Worm (Caenorhabditis elegans) whole organism, young adult: ENCODE results near the gene F25F2.1.

ENCODE experiments used
- F23B12.7 ChIP-seq: sonication (generic microtip); optimal IDR thresholded peaks from 2 replicates; lab custom pipeline; 2017; ENCODE audit warnings: missing genetic modification characterization, mild to moderate bottlenecking, missing compliant biosample characterization, antibody characterized with exemption, moderate library complexity; ENCODE audit not compliant: insufficient read depth
- F52B5.7 ChIP-seq: sonication (generic microtip); optimal IDR thresholded peaks from 2 replicates; lab custom pipeline; 2016; ENCODE audit warnings: mild to moderate bottlenecking, missing genetic modification characterization, missing compliant biosample characterization
- Y53G8AR.9 ChIP-seq: fragments of 200-800 bp; sonication (Bioruptor generic); conservative IDR thresholded peaks from 2 replicates; pipeline ENCODE4 v1.3.6; 2022; ENCODE audit warnings: missing genetic modification reagents, missing genetic modification characterization, missing compliant biosample characterization
- Y56A3A.18 ChIP-seq: fragments of 200-800 bp; sonication (Bioruptor generic); IDR thresholded peaks from 2 replicates; pipeline ENCODE4 v1.3.6; 2022; ENCODE audit warnings: missing genetic modification reagents, missing genetic modification characterization, missing compliant biosample characterization
- Y79H2A.3 ChIP-seq: fragments of 200-800 bp; sonication (Bioruptor generic); conservative IDR thresholded peaks from 2 replicates; pipeline ENCODE4 v1.3.6; 2022; ENCODE audit warnings: missing genetic modification reagents, missing genetic modification characterization, missing compliant biosample characterization
- ZK185.1 ChIP-seq: sonication (generic microtip); optimal IDR thresholded peaks from 2 replicates; lab custom pipeline; 2016; ENCODE audit warnings: mild to moderate bottlenecking, missing genetic modification characterization, missing compliant biosample characterization; ENCODE audit not compliant: poor library complexity, severe bottlenecking
- ama-1 ChIP-seq, 3 experiments: fragments of 150-350 bp in 1 of 3; sonication (generic microtip) in 2 of 3; optimal IDR thresholded peaks; 2 replicates each; lab custom pipeline; 2014 to 2018; ENCODE audit warnings: missing biosample characterization in 2 of 3, missing genetic modification characterization in 2 of 3, missing genetic modification reagents in 2 of 3
- atf-7 ChIP-seq: sonication (generic microtip); optimal IDR thresholded peaks from 2 replicates; lab custom pipeline; 2017; ENCODE audit warnings: mild to moderate bottlenecking, missing genetic modification characterization, missing compliant biosample characterization
- attf-5 ChIP-seq: fragments of 200-800 bp; sonication (Bioruptor generic); optimal IDR thresholded peaks from 2 replicates; lab custom pipeline; 2018; ENCODE audit warnings: mild to moderate bottlenecking, missing genetic modification characterization, missing compliant biosample characterization
- bed-2 ChIP-seq: fragments of 200-800 bp; sonication (Bioruptor generic); IDR thresholded peaks from 2 replicates; pipeline ENCODE4 v1.3.6; 2022; ENCODE audit warnings: missing genetic modification reagents, missing genetic modification characterization, missing compliant biosample characterization
- ceh-27 ChIP-seq: fragments of 200-800 bp; sonication (Bioruptor generic); optimal IDR thresholded peaks from 2 replicates; lab custom pipeline; 2018; ENCODE audit warnings: mild to moderate bottlenecking, missing genetic modification characterization, moderate library complexity, missing compliant biosample characterization
- ceh-58 ChIP-seq: fragments of 200-800 bp; sonication (Bioruptor generic); IDR thresholded peaks from 2 replicates; pipeline ENCODE4 v1.3.6; 2022; ENCODE audit warnings: missing genetic modification characterization, missing compliant biosample characterization
- ceh-91 ChIP-seq: fragments of 200-800 bp; sonication (Bioruptor generic); IDR thresholded peaks from 2 replicates; pipeline ENCODE4 v1.3.6; 2022; ENCODE audit warnings: missing genetic modification reagents, missing genetic modification characterization, missing compliant biosample characterization
- die-1 ChIP-seq: sonication (generic microtip); optimal IDR thresholded peaks from 2 replicates; lab custom pipeline; 2016; ENCODE audit warnings: missing genotype, mild to moderate bottlenecking, missing genetic modification characterization, missing compliant biosample characterization
- dox-1 ChIP-seq: fragments of 200-800 bp; sonication (Bioruptor generic); IDR thresholded peaks from 2 replicates; pipeline ENCODE4 v1.3.6; 2022; ENCODE audit warnings: missing genetic modification reagents, missing genetic modification characterization, missing compliant biosample characterization
- dpff-1 ChIP-seq: sonication (generic microtip); optimal IDR thresholded peaks from 2 replicates; lab custom pipeline; 2017; ENCODE audit warnings: mild to moderate bottlenecking, missing genetic modification characterization, missing compliant biosample characterization
- egrh-3 ChIP-seq: fragments of 200-800 bp; sonication (Bioruptor generic); IDR thresholded peaks from 2 replicates; pipeline ENCODE4 v1.3.6; 2022; ENCODE audit warnings: missing genetic modification reagents, missing genetic modification characterization, missing compliant biosample characterization
- ekl-4 ChIP-seq: fragments of 200-800 bp; sonication (Bioruptor generic); IDR thresholded peaks from 2 replicates; pipeline ENCODE4 v1.3.6; 2022; ENCODE audit warnings: missing genetic modification reagents, missing genetic modification characterization, missing compliant biosample characterization
- him-1 ChIP-seq: sonication (generic microtip); optimal IDR thresholded peaks from 2 replicates; lab custom pipeline; 2016; ENCODE audit warnings: missing genotype, missing genetic modification reagents, missing genetic modification characterization, missing compliant biosample characterization
- hrde-1 ChIP-seq: sonication (generic microtip); optimal IDR thresholded peaks from 2 replicates; lab custom pipeline; 2016; ENCODE audit warnings: missing genetic modification characterization, mild to moderate bottlenecking, missing compliant biosample characterization, moderate library complexity, missing genotype, missing genetic modification reagents, borderline replicate concordance
- lag-1 ChIP-seq: fragments of 200-800 bp; sonication (Bioruptor generic); IDR thresholded peaks from 2 replicates; pipeline ENCODE4 v1.3.6; 2022; ENCODE audit warnings: missing genetic modification reagents, missing genetic modification characterization, missing compliant biosample characterization
- let-607 ChIP-seq, 2 experiments: fragments of 200-800 bp in 1 of 2; sonication (Bioruptor generic) in 1 of 2; sonication (generic microtip) in 1 of 2; optimal IDR thresholded peaks; 2 replicates each; lab custom pipeline; 2016 to 2018; ENCODE audit warnings: mild to moderate bottlenecking in 2 of 2, missing compliant biosample characterization in 2 of 2, missing genetic modification characterization in 2 of 2, moderate library complexity in 2 of 2, missing genotype in 1 of 2
- lin-26 ChIP-seq: fragments of 200-800 bp; sonication (Bioruptor generic); IDR thresholded peaks from 2 replicates; pipeline ENCODE4 v1.3.6; 2022; ENCODE audit warnings: missing genetic modification reagents, missing genetic modification characterization, missing compliant biosample characterization
- lin-40 ChIP-seq: sonication (generic microtip); optimal IDR thresholded peaks from 2 replicates; lab custom pipeline; 2016; ENCODE audit warnings: missing genetic modification characterization, mild to moderate bottlenecking, missing compliant biosample characterization, missing genotype, missing genetic modification reagents
- madf-10 ChIP-seq: sonication (generic microtip); optimal IDR thresholded peaks from 2 replicates; lab custom pipeline; 2016; ENCODE audit warnings: mild to moderate bottlenecking, missing genetic modification characterization, missing compliant biosample characterization
- madf-6 ChIP-seq: fragments of 200-800 bp; sonication (Bioruptor generic); IDR thresholded peaks from 2 replicates; pipeline ENCODE4 v1.3.6; 2022; ENCODE audit warnings: missing genetic modification reagents, missing genetic modification characterization, missing compliant biosample characterization
- mcd-1 ChIP-seq: fragments of 200-800 bp; sonication (Bioruptor generic); IDR thresholded peaks from 2 replicates; pipeline ENCODE4 v1.3.6; 2022; ENCODE audit warnings: missing genetic modification reagents, missing genetic modification characterization, missing compliant biosample characterization
- nfya-1 ChIP-seq: sonication (generic microtip); optimal IDR thresholded peaks from 2 replicates; lab custom pipeline; 2017; ENCODE audit warnings: antibody characterized with exemption, missing compliant biosample characterization, missing genetic modification characterization, borderline replicate concordance; ENCODE audit not compliant: insufficient read depth
- nfyb-1 ChIP-seq: fragments of 200-800 bp; sonication (Bioruptor generic); IDR thresholded peaks from 2 replicates; pipeline ENCODE4 v1.3.6; 2022; ENCODE audit warnings: missing genetic modification reagents, missing genetic modification characterization, missing compliant biosample characterization
- nhr-80 ChIP-seq: sonication (generic microtip); optimal IDR thresholded peaks from 2 replicates; lab custom pipeline; 2016; ENCODE audit warnings: missing genetic modification characterization, missing compliant biosample characterization
- nhr-90 ChIP-seq: sonication (generic microtip); optimal IDR thresholded peaks from 2 replicates; lab custom pipeline; 2016; ENCODE audit warnings: missing genotype, mild to moderate bottlenecking, missing genetic modification characterization, missing compliant biosample characterization
- pbrm-1 ChIP-seq: fragments of 200-800 bp; sonication (Bioruptor generic); IDR thresholded peaks from 2 replicates; pipeline ENCODE4 v1.3.6; 2022; ENCODE audit warnings: missing genetic modification reagents, missing genetic modification characterization, missing compliant biosample characterization
- rec-8 ChIP-seq, 2 experiments: sonication (generic microtip); optimal IDR thresholded peaks; 2 replicates each; lab custom pipeline; 2016; ENCODE audit warnings: mild to moderate bottlenecking in 2 of 2, missing genetic modification characterization in 2 of 2, missing genetic modification reagents in 2 of 2, missing genotype in 2 of 2, missing biosample characterization in 1 of 2, missing compliant biosample characterization in 1 of 2, moderate library complexity in 1 of 2
- repo-1 ChIP-seq: sonication (generic microtip); optimal IDR thresholded peaks from 2 replicates; lab custom pipeline; 2017; ENCODE audit warnings: mild to moderate bottlenecking, missing genetic modification characterization, missing compliant biosample characterization
- snpc-4 ChIP-seq, 5 experiments: fragments of 150-350 bp in 1 of 5; sonication (generic microtip) in 4 of 5; optimal IDR thresholded peaks; 2 replicates each; lab custom pipeline; 2014 to 2018; ENCODE audit warnings: missing genetic modification characterization in 5 of 5, missing biosample characterization in 3 of 5, antibody characterized with exemption in 2 of 5, mild to moderate bottlenecking in 2 of 5, missing compliant biosample characterization in 2 of 5, missing genotype in 2 of 5, moderate library complexity in 2 of 5, missing genetic modification reagents in 1 of 5
- tlf-1 ChIP-seq: fragments of 200-800 bp; sonication (Bioruptor generic); optimal IDR thresholded peaks from 2 replicates; lab custom pipeline; 2018; ENCODE audit warnings: mild to moderate bottlenecking, missing genetic modification characterization, missing compliant biosample characterization
- zfh-2 ChIP-seq: fragments of 200-800 bp; sonication (Bioruptor generic); conservative IDR thresholded peaks from 2 replicates; pipeline ENCODE4 v1.3.6; 2022; ENCODE audit warnings: missing genetic modification reagents, missing genetic modification characterization, missing compliant biosample characterization
- ztf-22 ChIP-seq: fragments of 200-800 bp; sonication (Bioruptor generic); optimal IDR thresholded peaks from 2 replicates; lab custom pipeline; 2018; ENCODE audit warnings: mild to moderate bottlenecking, missing genetic modification characterization, moderate library complexity, missing compliant biosample characterization
- ztf-3 ChIP-seq: fragments of 200-800 bp; sonication (Bioruptor generic); optimal IDR thresholded peaks from 2 replicates; lab custom pipeline; 2018; ENCODE audit warnings: mild to moderate bottlenecking, missing genetic modification characterization, missing compliant biosample characterization
- ztf-6 ChIP-seq: fragments of 200-800 bp; sonication (Bioruptor generic); IDR thresholded peaks from 2 replicates; pipeline ENCODE4 v1.3.6; 2022; ENCODE audit warnings: missing genetic modification reagents, missing genetic modification characterization, missing compliant biosample characterization

Gene F25F2.1

ce11 chrIII:4551963-4552362 lies 43.3 kb downstream of the F25F2.1 start (continued):
- peak; percentile 43 for TF ChIP-seq madf-10 (tag; lab: Kevin White, UChicago)
- no peak for TF ChIP-seq ceh-91 (GFP tag; lab: Robert Waterston, UW)
- peak; percentile 6 for TF ChIP-seq die-1 (tag; lab: Kevin White, UChicago)
- TF ChIP-seq dox-1 (GFP tag; lab: Robert Waterston, UW): peak; percentile 87
- TF ChIP-seq nfya-1 (tag; lab: Kevin White, UChicago): no peak
- TF ChIP-seq attf-5 (GFP tag; lab: Kevin White, UChicago): peak; percentile 90
- TF ChIP-seq nhr-90: peak; percentile 45
- TF ChIP-seq zfh-2: peak; percentile 98
- TF ChIP-seq mcd-1 (GFP tag; lab: Robert Waterston, UW): peak; percentile 65
- peak; percentile 2 to 30 for TF ChIP-seq let-607 (tag; optimal IDR thresholded peaks at IDR 0.05; lab: Kevin White, UChicago)
- peak; percentile 88 for TF ChIP-seq ceh-27
- 0 out of 2 replicates have a peak, but pooled peaks have one; percentile 18 for TF ChIP-seq pbrm-1
- no peak for TF ChIP-seq snpc-4 (GFP tag; optimal IDR thresholded peaks at IDR 0.05; lab: Kevin White, UChicago)
- peak in 3 of 4 experiments; percentile 12 to 55 (median 45) for TF ChIP-seq snpc-4 (tag; optimal IDR thresholded peaks at IDR 0.05; lab: Kevin White, UChicago)
- peak; percentile 47; the same call in 1 of the 2 replicates for TF ChIP-seq lin-26 (GFP tag; lab: Robert Waterston, UW)
- TF ChIP-seq ekl-4 (GFP tag; lab: Robert Waterston, UW): 0 out of 2 replicates have a peak, but pooled peaks have one; percentile 30
- no peak for TF ChIP-seq Y79H2A.3
- no peak for TF ChIP-seq rec-8 (tag; optimal IDR thresholded peaks at IDR 0.05; lab: Kevin White, UChicago)
- TF ChIP-seq nfyb-1 (GFP tag; lab: Robert Waterston, UW): peak; percentile 72

- TF ChIP-seq madf-6 (GFP tag; lab: Robert Waterston, UW): 0 out of 2 replicates have a peak, but pooled peaks have one; percentile 23
- TF ChIP-seq ztf-6 (GFP tag; lab: Robert Waterston, UW): no peak
- TF ChIP-seq lag-1 (GFP tag; lab: Robert Waterston, UW): no peak
- peak; percentile 40 for TF ChIP-seq nhr-80 (tag; lab: Kevin White, UChicago)
- TF ChIP-seq him-1 (tag; lab: Kevin White, UChicago): no peak
- TF ChIP-seq F52B5.7: no peak
Observed at ce11 chrIII:4552872-4553271, 44.2 kb downstream of the F25F2.1 start.

ce11 chrIII:4553316-4553715 lies 44.7 kb downstream of the F25F2.1 start, which contains the start of gene imph-1:
Gene imph-1, plus strand, starts transcription at chrIII:4553616.
- TF ChIP-seq hrde-1 (tag; lab: Kevin White, UChicago): no peak
- no peak for TF ChIP-seq bed-2 (GFP tag; lab: Robert Waterston, UW)
- no peak for TF ChIP-seq ztf-3 (GFP tag; lab: Kevin White, UChicago)

- TF ChIP-seq repo-1 (tag; lab: Kevin White, UChicago) (peak; percentile 28), lin-40 (tag; lab: Kevin White, UChicago) (no peak), Y56A3A.18 (GFP tag; lab: Robert Waterston, UW) (no peak)
Observed at ce11 chrIII:4555345-4555744, 46.7 kb downstream of the F25F2.1 start.

- no peak for TF ChIP-seq Y53G8AR.9
- no peak for TF ChIP-seq tlf-1 (GFP tag; lab: Kevin White, UChicago)
- no peak for TF ChIP-seq egrh-3 (GFP tag; lab: Robert Waterston, UW)
- TF ChIP-seq bed-2 (GFP tag; lab: Robert Waterston, UW): no peak
- no peak for TF ChIP-seq F23B12.7 (tag; lab: Kevin White, UChicago)
- TF ChIP-seq ZK185.1 (tag; lab: Kevin White, UChicago): no peak
- TF ChIP-seq ztf-22 (GFP tag; lab: Kevin White, UChicago): peak; percentile 22
- TF ChIP-seq atf-7 (tag; lab: Kevin White, UChicago): peak; percentile 72
- no peak for TF ChIP-seq ceh-58 (GFP tag; lab: Robert Waterston, UW)
- TF ChIP-seq ama-1 (optimal IDR thresholded peaks at IDR 0.05; lab: Kevin White, UChicago): no peak
- TF ChIP-seq ama-1 (GFP tag; optimal IDR thresholded peaks at IDR 0.05; lab: Kevin White, UChicago): no peak
- TF ChIP-seq ekl-4 (GFP tag; lab: Robert Waterston, UW): no peak
- no peak for TF ChIP-seq dpff-1 (tag; lab: Kevin White, UChicago)
Observed at ce11 chrIII:4560393-4560890, 51.8 kb downstream of the F25F2.1 start.
